Worm (Caenorhabditis elegans) whole organism, L1 larva: ENCODE data around the gene shc-3.

ENCODE experiments used
- C04F5.9 ChIP-seq: sonication (generic microtip); optimal IDR thresholded peaks from 2 replicates; lab custom pipeline; 2016; ENCODE audit warnings: missing genetic modification characterization, missing compliant biosample characterization
- C34B4.2 ChIP-seq: sonication (generic microtip); optimal IDR thresholded peaks from 2 replicates; lab custom pipeline; 2017; ENCODE audit warnings: mild to moderate bottlenecking, missing genetic modification characterization, missing compliant biosample characterization
- aha-1 ChIP-seq: fragments of 150-350 bp; optimal IDR thresholded peaks from 2 replicates; lab custom pipeline; 2014; ENCODE audit warnings: missing biosample characterization, missing genetic modification characterization
- alr-1 ChIP-seq: fragments of 200-800 bp; sonication (Bioruptor generic); optimal IDR thresholded peaks from 2 replicates; lab custom pipeline; 2018; ENCODE audit warnings: borderline replicate concordance, mild to moderate bottlenecking, missing genetic modification characterization, missing compliant biosample characterization
- aly-2 ChIP-seq: fragments of 150-350 bp; optimal IDR thresholded peaks from 2 replicates; lab custom pipeline; 2014; ENCODE audit warnings: missing biosample characterization, missing genetic modification characterization
- ama-1 ChIP-seq: fragments of 150-350 bp; optimal IDR thresholded peaks from 2 replicates; lab custom pipeline; 2014
- blmp-1 ChIP-seq: fragments of 150-350 bp; optimal IDR thresholded peaks from 2 replicates; lab custom pipeline; 2014; ENCODE audit warnings: missing biosample characterization, missing genetic modification characterization
- ceh-63 ChIP-seq: fragments of 200-800 bp; sonication (Bioruptor generic); optimal IDR thresholded peaks from 2 replicates; lab custom pipeline; 2018; ENCODE audit warnings: mild to moderate bottlenecking, missing genetic modification characterization, missing compliant biosample characterization
- ceh-90 ChIP-seq: sonication (generic microtip); optimal IDR thresholded peaks from 2 replicates; lab custom pipeline; 2016; ENCODE audit warnings: missing genetic modification characterization, missing compliant biosample characterization
- ces-1 ChIP-seq: fragments of 150-350 bp; optimal IDR thresholded peaks from 2 replicates; lab custom pipeline; 2014; ENCODE audit warnings: missing biosample characterization, missing genetic modification reagents, missing genetic modification characterization
- dsc-1 ChIP-seq: sonication (generic microtip); optimal IDR thresholded peaks from 2 replicates; lab custom pipeline; 2016; ENCODE audit warnings: mild to moderate bottlenecking, missing genetic modification characterization, missing compliant biosample characterization
- efl-1 ChIP-seq, 4 experiments: fragments of 150-350 bp; optimal IDR thresholded peaks in 3 of 4; peaks in 1 of 4; 1 replicate in 1 of 4; 2 replicates in 3 of 4; lab custom pipeline; 2014; ENCODE audit warnings: missing biosample characterization in 2 of 4, missing genetic modification characterization in 2 of 4, missing genetic modification reagents in 2 of 4
- egl-27 ChIP-seq, 2 experiments: fragments of 150-350 bp in 1 of 2; sonication (generic microtip); optimal IDR thresholded peaks; 3 replicates each; lab custom pipeline; 2017 to 2018; ENCODE audit warnings: missing biosample characterization in 2 of 2, missing genetic modification characterization in 2 of 2, missing genetic modification reagents in 2 of 2
- elt-2 ChIP-seq: sonication (generic microtip); optimal IDR thresholded peaks from 2 replicates; lab custom pipeline; 2016; ENCODE audit warnings: missing genetic modification characterization, mild to moderate bottlenecking, inconsistent platforms, missing compliant biosample characterization, missing genetic modification reagents
- fkh-8 ChIP-seq: sonication (generic microtip); optimal IDR thresholded peaks from 2 replicates; lab custom pipeline; 2016; ENCODE audit warnings: mild to moderate bottlenecking, missing genetic modification characterization, missing compliant biosample characterization
- fos-1 ChIP-seq: fragments of 150-350 bp; optimal IDR thresholded peaks from 2 replicates; lab custom pipeline; 2014; ENCODE audit warnings: missing biosample characterization, missing genetic modification characterization
- grh-1 ChIP-seq: fragments of 200-800 bp; sonication (Bioruptor generic); IDR thresholded peaks from 2 replicates; pipeline ENCODE4 v1.3.6; 2022; ENCODE audit warnings: missing genetic modification reagents, missing genetic modification characterization, missing compliant biosample characterization
- hlh-4 ChIP-seq: sonication (generic microtip); optimal IDR thresholded peaks from 2 replicates; lab custom pipeline; 2016; ENCODE audit warnings: mild to moderate bottlenecking, missing genetic modification characterization, missing compliant biosample characterization
- hpl-2 ChIP-seq: fragments of 150-350 bp; optimal IDR thresholded peaks from 2 replicates; lab custom pipeline; 2014; ENCODE audit warnings: missing biosample characterization, missing genetic modification reagents, missing genetic modification characterization
- isw-1 ChIP-seq: fragments of 200-800 bp; sonication (Bioruptor generic); IDR thresholded peaks from 2 replicates; pipeline ENCODE4 v1.3.6; 2022; ENCODE audit warnings: missing genetic modification characterization, missing compliant biosample characterization
- jun-1 ChIP-seq: fragments of 150-350 bp; optimal IDR thresholded peaks from 2 replicates; lab custom pipeline; 2014; ENCODE audit warnings: missing biosample characterization, missing genetic modification reagents, missing genetic modification characterization
- lin-13 ChIP-seq: fragments of 150-350 bp; optimal IDR thresholded peaks from 2 replicates; lab custom pipeline; 2014; ENCODE audit warnings: missing biosample characterization, missing genetic modification reagents, missing genetic modification characterization
- lin-14 ChIP-seq: fragments of 200-800 bp; sonication (Bioruptor generic); optimal IDR thresholded peaks from 2 replicates; lab custom pipeline; 2018; ENCODE audit warnings: mild to moderate bottlenecking, missing genetic modification characterization, moderate library complexity, missing compliant biosample characterization
- lin-15B ChIP-seq: fragments of 150-350 bp; sonication (generic microtip); optimal IDR thresholded peaks from 3 replicates; lab custom pipeline; 2014; ENCODE audit warnings: missing biosample characterization, missing genetic modification characterization
- lin-35 ChIP-seq, 2 experiments: fragments of 150-350 bp; optimal IDR thresholded peaks; 2 replicates each; lab custom pipeline; 2014; ENCODE audit warnings: missing biosample characterization in 2 of 2, missing genetic modification characterization in 2 of 2, missing genetic modification reagents in 2 of 2
- lin-39 ChIP-seq: fragments of 150-350 bp; optimal IDR thresholded peaks from 2 replicates; lab custom pipeline; 2014; ENCODE audit warnings: missing biosample characterization, missing genetic modification reagents, missing genetic modification characterization
- mef-2 ChIP-seq: fragments of 150-350 bp; optimal IDR thresholded peaks from 2 replicates; lab custom pipeline; 2014; ENCODE audit warnings: missing biosample characterization, missing genetic modification characterization
- nhr-11 ChIP-seq: fragments of 150-350 bp; optimal IDR thresholded peaks from 2 replicates; lab custom pipeline; 2014; ENCODE audit warnings: missing biosample characterization, missing genetic modification characterization
- nhr-12 ChIP-seq: sonication (generic microtip); optimal IDR thresholded peaks from 2 replicates; lab custom pipeline; 2017; ENCODE audit warnings: missing biosample characterization, missing genetic modification characterization
- nhr-19 ChIP-seq: fragments of 200-800 bp; sonication (Bioruptor generic); conservative IDR thresholded peaks from 2 replicates; pipeline ENCODE4 v1.3.6; 2022; ENCODE audit warnings: missing genetic modification characterization, missing compliant biosample characterization
- nhr-28 ChIP-seq: fragments of 150-350 bp; optimal IDR thresholded peaks from 2 replicates; lab custom pipeline; 2014; ENCODE audit warnings: missing biosample characterization, missing genetic modification characterization
- nhr-47 ChIP-seq: sonication (generic microtip); optimal IDR thresholded peaks from 2 replicates; lab custom pipeline; 2016; ENCODE audit warnings: mild to moderate bottlenecking, missing genetic modification characterization, moderate library complexity, missing compliant biosample characterization
- nhr-71 ChIP-seq: sonication (generic microtip); optimal IDR thresholded peaks from 2 replicates; lab custom pipeline; 2016; ENCODE audit warnings: mild to moderate bottlenecking, missing genetic modification characterization, moderate library complexity, missing compliant biosample characterization
- nhr-76 ChIP-seq: sonication (generic microtip); optimal IDR thresholded peaks from 2 replicates; lab custom pipeline; 2017; ENCODE audit warnings: missing biosample characterization, missing genetic modification characterization
- nhr-77 ChIP-seq: fragments of 150-350 bp; optimal IDR thresholded peaks from 2 replicates; lab custom pipeline; 2014; ENCODE audit warnings: missing biosample characterization, missing genetic modification characterization
- nhr-84 ChIP-seq: sonication (generic microtip); optimal IDR thresholded peaks from 2 replicates; lab custom pipeline; 2017; ENCODE audit warnings: missing biosample characterization, missing genetic modification characterization
- nhr-90 ChIP-seq: sonication (generic microtip); optimal IDR thresholded peaks from 2 replicates; lab custom pipeline; 2016; ENCODE audit warnings: mild to moderate bottlenecking, missing genetic modification characterization, missing compliant biosample characterization; ENCODE audit not compliant: poor library complexity
- pag-3 ChIP-seq: sonication (generic microtip); optimal IDR thresholded peaks from 2 replicates; lab custom pipeline; 2017; ENCODE audit warnings: missing genetic modification characterization, mild to moderate bottlenecking, missing compliant biosample characterization, antibody characterized with exemption, borderline replicate concordance; ENCODE audit not compliant: insufficient read depth
- pax-3 ChIP-seq: fragments of 200-800 bp; sonication (Bioruptor generic); optimal IDR thresholded peaks from 2 replicates; lab custom pipeline; 2018; ENCODE audit warnings: mild to moderate bottlenecking, missing genetic modification characterization, moderate library complexity, missing compliant biosample characterization
- rnt-1 ChIP-seq: sonication (generic microtip); optimal IDR thresholded peaks from 2 replicates; lab custom pipeline; 2016; ENCODE audit warnings: mild to moderate bottlenecking, missing genetic modification characterization, moderate library complexity, missing compliant biosample characterization
- snpc-4 ChIP-seq: fragments of 150-350 bp; optimal IDR thresholded peaks from 2 replicates; lab custom pipeline; 2014; ENCODE audit warnings: missing biosample characterization, missing genetic modification characterization
- snu-23 ChIP-seq: sonication (generic microtip); optimal IDR thresholded peaks from 2 replicates; lab custom pipeline; 2016; ENCODE audit warnings: missing genetic modification characterization, missing compliant biosample characterization
- sox-4 ChIP-seq: sonication (generic microtip); optimal IDR thresholded peaks from 2 replicates; lab custom pipeline; 2016; ENCODE audit warnings: missing genetic modification characterization, missing compliant biosample characterization
- sup-37 ChIP-seq: fragments of 200-800 bp; sonication (Bioruptor generic); optimal IDR thresholded peaks from 2 replicates; lab custom pipeline; 2018; ENCODE audit warnings: mild to moderate bottlenecking, missing genetic modification characterization, missing compliant biosample characterization
- swsn-7 ChIP-seq: sonication (generic microtip); optimal IDR thresholded peaks from 2 replicates; lab custom pipeline; 2016; ENCODE audit warnings: missing genetic modification characterization, missing compliant biosample characterization
- tbx-2 ChIP-seq: sonication (generic microtip); optimal IDR thresholded peaks from 2 replicates; lab custom pipeline; 2016; ENCODE audit warnings: missing genetic modification characterization, missing compliant biosample characterization
- tlp-1 ChIP-seq: fragments of 150-350 bp; optimal IDR thresholded peaks from 2 replicates; lab custom pipeline; 2014; ENCODE audit warnings: missing biosample characterization, missing genetic modification characterization
- vab-15 ChIP-seq: sonication (generic microtip); optimal IDR thresholded peaks from 2 replicates; lab custom pipeline; 2017; ENCODE audit warnings: missing genotype, mild to moderate bottlenecking, missing genetic modification characterization, missing compliant biosample characterization
- xbp-1 ChIP-seq: sonication (generic microtip); optimal IDR thresholded peaks from 2 replicates; lab custom pipeline; 2016; ENCODE audit warnings: missing genetic modification characterization, missing compliant biosample characterization
- zip-4 ChIP-seq: fragments of 200-800 bp; sonication (Bioruptor generic); optimal IDR thresholded peaks from 2 replicates; lab custom pipeline; 2018; ENCODE audit warnings: mild to moderate bottlenecking, missing genetic modification characterization, moderate library complexity, missing compliant biosample characterization
- ztf-11 ChIP-seq, 2 experiments: sonication (generic microtip); optimal IDR thresholded peaks; 2 replicates each; lab custom pipeline; 2016 to 2017; ENCODE audit warnings: missing genetic modification characterization in 2 of 2, missing biosample characterization in 1 of 2, missing compliant biosample characterization in 1 of 2
- ztf-4 ChIP-seq: fragments of 150-350 bp; optimal IDR thresholded peaks from 2 replicates; lab custom pipeline; 2014; ENCODE audit warnings: missing biosample characterization, missing genetic modification characterization

shc-3 gene

ce11 chrX:13754498-13754897 is 37.2 kb downstream of the shc-3 start (continued):
- TF ChIP-seq isw-1 (GFP tag; lab: Robert Waterston, UW), result no peak
- no peak for TF ChIP-seq elt-2
- no peak for TF ChIP-seq sox-4
- no peak for TF ChIP-seq fos-1 (tag; lab: Kevin White, UChicago)
- no peak for TF ChIP-seq nhr-84 (tag; lab: Kevin White, UChicago)
- TF ChIP-seq mef-2 (tag; lab: Kevin White, UChicago), result no peak
- TF ChIP-seq nhr-28, result no peak
- TF ChIP-seq nhr-90, result peak; percentile 20
- TF ChIP-seq pax-3, result no peak
- TF ChIP-seq jun-1 (tag; lab: Kevin White, UChicago), result peak; percentile 15
- no peak for TF ChIP-seq C34B4.2
- TF ChIP-seq ceh-90, result no peak
- TF ChIP-seq lin-15B (tag; lab: Kevin White, UChicago), result no peak
- no peak for TF ChIP-seq nhr-11 (tag; lab: Kevin White, UChicago)
- peak; percentile 54 for TF ChIP-seq nhr-71 (tag; lab: Kevin White, UChicago)
- TF ChIP-seq sup-37, result no peak
- TF ChIP-seq efl-1 (optimal IDR thresholded peaks at IDR 0.05; lab: Kevin White, UChicago), result no peak
- TF ChIP-seq efl-1 (GFP tag; optimal IDR thresholded peaks at IDR 0.05 in 1 of 2; lab: Kevin White, UChicago), result no peak
- no peak for TF ChIP-seq ztf-4
- TF ChIP-seq lin-35 (GFP tag; optimal IDR thresholded peaks at IDR 0.05; lab: Kevin White, UChicago), result peak in 1 of 2 experiments; percentile 54
- TF ChIP-seq lin-39 (tag; lab: Kevin White, UChicago), result no peak
- TF ChIP-seq aha-1 (tag; lab: Kevin White, UChicago), result no peak
- TF ChIP-seq ztf-11 (tag; optimal IDR thresholded peaks at IDR 0.05; lab: Kevin White, UChicago), result no peak
- no peak for TF ChIP-seq fkh-8
- TF ChIP-seq nhr-19 (GFP tag; lab: Robert Waterston, UW), result 0 out of 2 replicates have a peak, but pooled peaks have one; percentile 17
- TF ChIP-seq rnt-1 (tag; lab: Kevin White, UChicago), result peak; percentile 25
- no peak for TF ChIP-seq vab-15 (tag; lab: Kevin White, UChicago)
- no peak for TF ChIP-seq hpl-2 (GFP tag; lab: Kevin White, UChicago)
- peak; percentile 6 for TF ChIP-seq tbx-2 (tag; lab: Kevin White, UChicago)
- TF ChIP-seq aly-2 (tag; lab: Kevin White, UChicago), result no peak
- peak; percentile 82 for TF ChIP-seq blmp-1 (tag; lab: Kevin White, UChicago)
- TF ChIP-seq C04F5.9 (tag; lab: Kevin White, UChicago), result no peak
- TF ChIP-seq grh-1 (GFP tag; lab: Robert Waterston, UW), result no peak
- TF ChIP-seq nhr-47 (tag; lab: Kevin White, UChicago), result peak; percentile 52
- peak; percentile 81 for TF ChIP-seq lin-14
- peak; percentile 18 for TF ChIP-seq lin-13
- TF ChIP-seq alr-1 (tag; lab: Kevin White, UChicago), result no peak
- TF ChIP-seq xbp-1, result peak; percentile 37
- TF ChIP-seq tlp-1 (tag; lab: Kevin White, UChicago), result no peak
- TF ChIP-seq ceh-63 (GFP tag; lab: Kevin White, UChicago), result no peak
- TF ChIP-seq dsc-1 (tag; lab: Kevin White, UChicago), result peak; percentile 6
- no peak for TF ChIP-seq hlh-4 (tag; lab: Kevin White, UChicago)
- TF ChIP-seq snu-23 (GFP tag; lab: Kevin White, UChicago), result peak; percentile 71
- TF ChIP-seq nhr-77 (tag; lab: Kevin White, UChicago), result no peak

DNA sequence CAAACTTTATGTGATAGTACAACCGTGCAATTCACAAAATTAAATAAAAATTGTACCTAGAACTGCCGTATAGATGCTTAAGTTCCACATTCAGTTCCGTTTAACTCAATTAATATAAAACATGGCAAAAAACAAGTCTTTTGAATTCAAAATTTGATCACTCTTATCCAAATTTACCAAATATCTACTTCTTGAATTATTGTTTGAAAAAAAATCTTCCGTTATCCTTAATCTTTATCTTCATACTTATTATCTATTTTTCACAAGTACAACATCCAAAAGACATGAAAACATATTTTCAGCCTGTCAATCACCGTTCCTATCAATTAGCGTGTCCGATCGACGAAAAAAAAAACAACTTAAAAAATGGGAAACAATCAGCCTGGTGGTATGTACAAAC is 38.1 kb downstream of the shc-3 start, which contains the start of gene aakb-1:
Gene aakb-1, plus strand, starts transcription at position 301 of the 400 bp plus-strand sequence.
- TF ChIP-seq fkh-8 (no peak), snpc-4 (tag; lab: Kevin White, UChicago) (no peak), grh-1 (GFP tag; lab: Robert Waterston, UW) (no peak), nhr-12 (tag; lab: Kevin White, UChicago) (no peak), dsc-1 (tag; lab: Kevin White, UChicago) (no peak), ceh-90 (no peak), nhr-19 (GFP tag; lab: Robert Waterston, UW) (no peak), ama-1 (lab: Kevin White, UChicago) (no peak), nhr-90 (no peak), pag-3 (no peak), vab-15 (tag; lab: Kevin White, UChicago) (no peak), ces-1 (no peak), fos-1 (tag; lab: Kevin White, UChicago) (no peak), nhr-76 (tag; lab: Kevin White, UChicago) (no peak), isw-1 (GFP tag; lab: Robert Waterston, UW) (no peak), xbp-1 (no peak), zip-4 (GFP tag; lab: Kevin White, UChicago) (no peak), tbx-2 (tag; lab: Kevin White, UChicago) (no peak), swsn-7 (no peak), egl-27 (tag; optimal IDR thresholded peaks at IDR 0.05; lab: Kevin White, UChicago) (no peak)
